Fruit fly (Drosophila melanogaster): ENCODE measurements around the gene CG14395.

The CG14395 gene

DNA sequence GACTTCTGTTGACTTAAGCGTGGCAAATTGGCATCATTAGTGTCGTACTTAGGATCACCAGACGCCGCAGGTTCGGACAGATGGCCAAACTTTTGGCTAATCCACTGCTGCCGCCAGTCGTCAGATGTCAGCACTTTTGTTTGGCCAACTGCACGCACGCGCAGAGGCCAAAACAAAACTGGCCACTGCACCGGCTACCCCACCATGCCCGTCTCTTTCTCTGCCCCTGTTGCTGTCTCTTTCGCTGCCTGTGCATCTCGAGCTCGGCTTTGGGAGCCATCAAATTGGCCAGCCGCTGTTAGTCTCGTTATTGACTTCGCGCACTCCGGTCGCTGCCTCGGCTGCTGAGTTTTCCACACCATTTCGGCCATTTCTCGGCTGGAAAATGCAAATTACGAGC lies at the start of gene CG14395:
Gene CG14395 (plus strand): TSS at position 301 of the 400 bp plus-strand sequence.
- no peak for TF ChIP-seq CG8478 (optimal IDR thresholded peaks at IDR 0.05)
- no peak for TF ChIP-seq Dll (optimal IDR thresholded peaks at IDR 0.05)
- TF ChIP-seq pan (optimal IDR thresholded peaks at IDR 0.05), result no peak
- no peak for TF ChIP-seq psq (optimal IDR thresholded peaks at IDR 0.05)
- no peak for TF ChIP-seq EcR (GFP tag; optimal IDR thresholded peaks at IDR 0.05)
- no peak for TF ChIP-seq usp (GFP tag; optimal IDR thresholded peaks at IDR 0.05)

dm6 chr3R:12615553-12615952 lies 47.1 kb upstream of the CG14395 start:
- no peak for TF ChIP-seq CG8478 (optimal IDR thresholded peaks at IDR 0.05)
- no peak for TF ChIP-seq pan (optimal IDR thresholded peaks at IDR 0.05)
- no peak for TF ChIP-seq psq (optimal IDR thresholded peaks at IDR 0.05)
- TF ChIP-seq Dll (optimal IDR thresholded peaks at IDR 0.05), result no peak
- no peak for TF ChIP-seq usp (GFP tag; optimal IDR thresholded peaks at IDR 0.05)
- TF ChIP-seq EcR (GFP tag; optimal IDR thresholded peaks at IDR 0.05), result no peak

DNA sequence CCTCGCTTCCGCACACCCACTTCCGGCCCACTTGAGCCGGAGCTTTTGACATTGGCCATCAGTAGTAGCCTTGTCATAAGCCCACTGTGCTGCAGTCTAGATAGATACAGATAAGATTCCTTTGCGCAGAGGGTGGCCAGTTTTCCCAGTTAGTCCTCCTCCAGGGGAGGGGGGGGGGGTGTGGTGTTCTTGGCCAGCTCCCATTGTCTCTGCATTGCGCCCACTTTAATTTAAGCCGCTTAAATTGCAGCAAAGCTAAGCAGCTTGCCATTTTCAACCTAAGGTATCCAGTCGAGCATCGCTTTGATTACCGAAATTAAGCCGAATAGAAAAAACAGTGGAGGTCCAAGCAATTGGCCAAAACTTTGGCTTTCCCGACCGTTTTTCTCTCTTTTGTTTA lies 39.9 kb upstream of the CG14395 start:
- TF ChIP-seq usp (GFP tag; optimal IDR thresholded peaks at IDR 0.05) (no peak), CG8478 (optimal IDR thresholded peaks at IDR 0.05) (no peak), EcR (GFP tag; optimal IDR thresholded peaks at IDR 0.05) (no peak), pan (optimal IDR thresholded peaks at IDR 0.05) (no peak), psq (optimal IDR thresholded peaks at IDR 0.05) (no peak), Dll (optimal IDR thresholded peaks at IDR 0.05) (no peak)

DNA sequence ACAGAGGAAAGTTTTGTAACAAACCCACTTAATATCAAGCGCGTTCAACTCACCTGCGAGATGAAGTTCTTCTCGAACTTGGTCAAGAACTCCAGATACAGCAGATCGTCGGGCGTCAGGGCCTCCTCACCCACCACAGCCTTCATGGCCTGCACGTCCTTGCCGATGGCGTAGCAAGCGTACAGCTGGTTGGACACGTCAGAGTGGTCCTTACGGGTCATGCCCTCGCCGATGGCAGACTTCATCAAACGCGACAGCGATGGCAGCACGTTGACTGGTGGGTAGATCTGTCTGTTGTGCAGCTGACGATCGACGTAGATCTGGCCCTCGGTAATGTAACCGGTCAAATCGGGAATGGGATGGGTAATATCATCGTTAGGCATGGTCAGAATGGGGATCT lies 37.7 kb upstream of the CG14395 start:
- TF ChIP-seq psq (optimal IDR thresholded peaks at IDR 0.05) (no peak), EcR (GFP tag; optimal IDR thresholded peaks at IDR 0.05) (no peak), Dll (optimal IDR thresholded peaks at IDR 0.05) (no peak), usp (GFP tag; optimal IDR thresholded peaks at IDR 0.05) (no peak), pan (optimal IDR thresholded peaks at IDR 0.05) (no peak), CG8478 (optimal IDR thresholded peaks at IDR 0.05) (no peak)

- TF ChIP-seq psq (optimal IDR thresholded peaks at IDR 0.05) (no peak), Dll (optimal IDR thresholded peaks at IDR 0.05) (no peak), EcR (GFP tag; optimal IDR thresholded peaks at IDR 0.05) (no peak), pan (optimal IDR thresholded peaks at IDR 0.05) (no peak), CG8478 (optimal IDR thresholded peaks at IDR 0.05) (no peak), usp (GFP tag; optimal IDR thresholded peaks at IDR 0.05) (no peak)
Measured at dm6 chr3R:12626674-12627382, 35.8 kb upstream of the CG14395 start.

DNA sequence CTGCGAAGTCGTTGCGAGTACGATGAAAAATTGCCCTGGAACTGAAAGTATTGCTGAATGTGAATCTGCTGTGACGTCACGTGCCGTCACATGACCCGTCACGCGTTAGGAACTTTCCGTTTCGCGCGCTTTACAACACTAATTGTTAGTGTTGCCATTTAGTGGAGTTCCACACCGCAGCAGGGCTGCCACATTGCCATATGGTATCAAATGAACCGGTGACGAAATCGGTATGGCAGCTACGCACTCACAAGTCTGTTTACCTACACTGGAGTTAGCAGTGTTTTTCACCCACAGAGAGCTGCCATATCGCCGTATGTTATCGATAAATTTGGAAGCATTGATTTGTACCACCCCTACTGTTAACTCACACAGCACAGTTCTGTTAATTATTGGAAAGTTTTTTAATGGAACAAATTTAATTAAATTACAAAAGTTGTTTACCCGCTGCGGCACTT lies 34.9 kb upstream of the CG14395 start, which contains the start of the genes Vha55 and Snx3:
Gene Vha55 (minus strand): TSS at position 139 of the 458 bp plus-strand sequence.
Gene Snx3 (plus strand): TSS at position 341 of the 458 bp plus-strand sequence.
- no peak for TF ChIP-seq usp (GFP tag; optimal IDR thresholded peaks at IDR 0.05)
- no peak for TF ChIP-seq Dll (optimal IDR thresholded peaks at IDR 0.05)
- TF ChIP-seq EcR (GFP tag; optimal IDR thresholded peaks at IDR 0.05), result no peak
- no peak for TF ChIP-seq psq (optimal IDR thresholded peaks at IDR 0.05)
- TF ChIP-seq CG8478 (optimal IDR thresholded peaks at IDR 0.05), result no peak
- TF ChIP-seq pan (optimal IDR thresholded peaks at IDR 0.05), result no peak

- TF ChIP-seq EcR (GFP tag; optimal IDR thresholded peaks at IDR 0.05) (no peak), CG8478 (optimal IDR thresholded peaks at IDR 0.05) (peak; percentile 9)
Measured at dm6 chr3R:12628395-12628928, 34.2 kb upstream of the CG14395 start.

DNA sequence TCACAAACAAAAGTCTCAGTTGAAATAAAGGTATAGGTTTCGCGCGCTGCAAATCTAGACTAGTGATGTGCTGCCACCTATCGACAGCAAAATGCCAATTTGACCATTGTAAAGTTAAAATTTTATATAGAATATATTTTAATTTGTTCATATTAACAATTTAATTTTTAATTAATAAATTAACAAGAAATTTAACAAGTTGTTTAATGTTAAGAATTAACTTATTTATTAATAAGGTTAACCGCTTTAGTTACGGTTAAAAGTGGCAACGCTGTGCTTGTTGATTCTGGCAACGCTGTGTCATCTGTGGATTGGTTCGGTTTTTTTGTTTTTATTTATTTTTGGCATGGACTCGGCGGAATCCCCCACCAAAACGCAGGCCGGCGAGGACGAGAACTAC lies 32.3 kb upstream of the CG14395 start, which contains the start of gene Not10:
Gene Not10 (plus strand): TSS at position 279 of the 400 bp plus-strand sequence.
- TF ChIP-seq Dll (optimal IDR thresholded peaks at IDR 0.05), result no peak
- no peak for TF ChIP-seq CG8478 (optimal IDR thresholded peaks at IDR 0.05)
- no peak for TF ChIP-seq EcR (GFP tag; optimal IDR thresholded peaks at IDR 0.05)
- no peak for TF ChIP-seq usp (GFP tag; optimal IDR thresholded peaks at IDR 0.05)
- TF ChIP-seq psq (optimal IDR thresholded peaks at IDR 0.05), result no peak
- TF ChIP-seq pan (optimal IDR thresholded peaks at IDR 0.05), result no peak

- no peak for TF ChIP-seq pan (optimal IDR thresholded peaks at IDR 0.05)
- no peak for TF ChIP-seq psq (optimal IDR thresholded peaks at IDR 0.05)
- no peak for TF ChIP-seq CG8478 (optimal IDR thresholded peaks at IDR 0.05)
Measured at dm6 chr3R:12633059-12633458, 29.6 kb upstream of the CG14395 start, which contains the start of gene CG18530. TSS of gene CG18530 (plus strand) at chr3R:12633359.

DNA sequence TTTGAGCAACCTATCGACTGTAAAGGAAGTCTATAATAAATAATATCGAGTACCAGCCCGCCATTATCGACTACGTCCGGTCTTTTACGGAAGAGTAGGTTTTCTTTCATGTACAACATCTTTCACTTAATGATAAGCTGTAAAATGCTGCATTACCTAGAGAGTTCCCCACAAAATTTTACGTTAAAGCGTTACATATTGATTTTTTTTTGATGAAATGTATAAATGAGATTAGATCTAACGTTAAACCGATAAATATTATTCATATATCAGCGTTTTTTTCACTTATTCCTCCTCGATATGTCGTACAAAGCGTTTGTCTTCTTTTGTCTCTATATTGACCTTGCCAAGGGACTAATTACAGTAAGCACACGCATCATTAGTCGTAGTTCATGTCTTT lies 28.0 kb upstream of the CG14395 start, which contains the start of gene CG11598:
Gene CG11598 (plus strand): TSS at position 301 of the 400 bp plus-strand sequence.
- TF ChIP-seq psq (optimal IDR thresholded peaks at IDR 0.05), result no peak
- TF ChIP-seq Dll (optimal IDR thresholded peaks at IDR 0.05), result no peak
- TF ChIP-seq CG8478 (optimal IDR thresholded peaks at IDR 0.05), result no peak
- no peak for TF ChIP-seq EcR (GFP tag; optimal IDR thresholded peaks at IDR 0.05)
- no peak for TF ChIP-seq usp (GFP tag; optimal IDR thresholded peaks at IDR 0.05)
- no peak for TF ChIP-seq pan (optimal IDR thresholded peaks at IDR 0.05)

dm6 chr3R:12636240-12636639 lies 26.4 kb upstream of the CG14395 start, which contains the start of gene CG11600:
TSS of gene CG11600 (plus strand) at chr3R:12636540.
- TF ChIP-seq usp (GFP tag; optimal IDR thresholded peaks at IDR 0.05) (no peak), psq (optimal IDR thresholded peaks at IDR 0.05) (no peak)

DNA sequence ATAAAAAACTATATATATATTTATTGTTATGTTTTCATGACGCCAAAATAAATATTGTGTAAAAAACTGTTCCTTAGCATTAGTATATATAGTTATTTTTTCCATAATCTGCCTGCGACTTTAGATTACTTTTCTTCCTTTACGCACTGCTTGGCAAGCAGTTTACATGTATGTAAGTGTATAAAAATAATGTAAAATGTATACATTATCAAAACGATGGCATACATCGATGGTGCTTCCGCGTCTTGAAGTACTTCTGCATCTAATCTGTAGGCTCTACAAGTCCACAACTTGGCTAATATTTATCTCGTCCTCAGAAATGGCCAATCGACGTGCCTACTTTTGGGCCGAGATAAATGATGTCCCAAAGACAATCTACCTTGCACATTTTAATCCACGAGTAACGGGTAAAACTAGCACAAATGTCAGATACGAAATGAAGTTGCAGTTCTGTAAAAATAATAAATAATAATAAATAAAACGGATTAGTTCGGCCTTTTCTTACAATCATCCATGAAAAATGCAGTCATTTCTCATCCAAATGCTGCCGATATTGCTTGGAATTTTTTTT lies 24.6 kb upstream of the CG14395 start, which contains the start of gene CG11608:
Gene CG11608 (plus strand): TSS at position 521 of the 571 bp plus-strand sequence.
- TF ChIP-seq pan (optimal IDR thresholded peaks at IDR 0.05), result no peak
- no peak for TF ChIP-seq EcR (GFP tag; optimal IDR thresholded peaks at IDR 0.05)
- no peak for TF ChIP-seq psq (optimal IDR thresholded peaks at IDR 0.05)
